Fruit fly (Drosophila melanogaster) whole organism, embryonic: ENCODE measurements around the gene Hexo2.

ENCODE experiments used
- Atf6 ChIP-seq: fragments of 200-800 bp; sonication (Bioruptor generic); IDR thresholded peaks from 2 replicates; pipeline ENCODE4 v1.3.6; 2022; ENCODE audit warnings: missing biosample characterization, missing genetic modification characterization
- B-H1 ChIP-seq: fragments of 200-800 bp; sonication (Bioruptor generic); IDR thresholded peaks from 3 replicates; pipeline ENCODE4 v1.3.6; 2022; ENCODE audit warnings: missing biosample characterization, missing genetic modification characterization
- CG10366 ChIP-seq: fragments of 200-800 bp; sonication (Bioruptor generic); IDR thresholded peaks from 2 replicates; pipeline ENCODE4 v1.3.6; 2022; ENCODE audit warnings: missing biosample characterization, missing genetic modification characterization
- CG10654 ChIP-seq: fragments of 200-800 bp; sonication (Bioruptor generic); optimal IDR thresholded peaks from 2 replicates; lab custom pipeline; 2016; ENCODE audit warnings: missing biosample characterization, missing genetic modification characterization
- CG11696 ChIP-seq: fragments of 200-800 bp; sonication (Bioruptor generic); IDR thresholded peaks from 2 replicates; pipeline ENCODE4 v1.3.6; 2022; ENCODE audit warnings: missing biosample characterization, missing genetic modification characterization
- CG11723 ChIP-seq: fragments of 200-800 bp; sonication (Bioruptor generic); optimal IDR thresholded peaks from 2 replicates; lab custom pipeline; 2017; ENCODE audit warnings: missing biosample characterization, mild to moderate bottlenecking, missing genetic modification characterization
- CG12071 ChIP-seq: fragments of 200-800 bp; sonication (Bioruptor generic); optimal IDR thresholded peaks from 3 replicates; lab custom pipeline; 2018; ENCODE audit warnings: missing biosample characterization, mild to moderate bottlenecking, missing genetic modification characterization
- CG12104 ChIP-seq: fragments of 200-800 bp; sonication (Bioruptor generic); optimal IDR thresholded peaks from 3 replicates; lab custom pipeline; 2016; ENCODE audit warnings: missing biosample characterization, missing genetic modification characterization
- CG12299 ChIP-seq: fragments of 200-800 bp; sonication (Bioruptor generic); optimal IDR thresholded peaks from 2 replicates; lab custom pipeline; 2018; ENCODE audit warnings: missing biosample characterization, mild to moderate bottlenecking, missing genetic modification characterization
- CG12391 ChIP-seq: fragments of 200-800 bp; sonication (Bioruptor generic); optimal IDR thresholded peaks from 3 replicates; lab custom pipeline; 2018; ENCODE audit warnings: missing biosample characterization, mild to moderate bottlenecking, missing genetic modification characterization, moderate library complexity
- CG12769 ChIP-seq: fragments of 200-800 bp; sonication (Bioruptor generic); optimal IDR thresholded peaks from 2 replicates; lab custom pipeline; 2019; ENCODE audit warnings: missing biosample characterization, mild to moderate bottlenecking, missing genetic modification characterization, moderate library complexity
- CG13296 ChIP-seq: fragments of 200-800 bp; sonication (Bioruptor generic); optimal IDR thresholded peaks from 3 replicates; lab custom pipeline; 2018; ENCODE audit warnings: missing biosample characterization, mild to moderate bottlenecking, missing genetic modification characterization
- CG16863 ChIP-seq: fragments of 200-800 bp; sonication (Bioruptor generic); optimal IDR thresholded peaks from 3 replicates; lab custom pipeline; 2016; ENCODE audit warnings: missing biosample characterization, missing genetic modification characterization
- CG17328 ChIP-seq: fragments of 200-800 bp; sonication (Bioruptor generic); IDR thresholded peaks from 2 replicates; pipeline ENCODE4 v1.3.6; 2022; ENCODE audit warnings: missing biosample characterization, missing genetic modification characterization
- CG17829 ChIP-seq: fragments of 200-800 bp; optimal IDR thresholded peaks from 2 replicates; lab custom pipeline; 2019; ENCODE audit warnings: missing biosample characterization, mild to moderate bottlenecking, missing genetic modification characterization, moderate library complexity
- CG2875 ChIP-seq: fragments of 200-800 bp; sonication (Bioruptor generic); optimal IDR thresholded peaks from 2 replicates; lab custom pipeline; 2017; ENCODE audit warnings: missing biosample characterization, mild to moderate bottlenecking, missing genetic modification characterization, missing genetic modification reagents
- CG31441 ChIP-seq: fragments of 200-800 bp; sonication (Bioruptor generic); IDR thresholded peaks from 2 replicates; pipeline ENCODE4 v1.3.6; 2022; ENCODE audit warnings: missing biosample characterization, missing genetic modification characterization
- CG3838 ChIP-seq: fragments of 200-800 bp; sonication (Bioruptor generic); optimal IDR thresholded peaks from 3 replicates; lab custom pipeline; 2016; ENCODE audit warnings: missing biosample characterization, missing genetic modification characterization
- D ChIP-seq, 2 experiments: fragments of 200-800 bp in 1 of 2; fragments of >200 bp in 1 of 2; sonication (Bioruptor generic) in 1 of 2; optimal IDR thresholded peaks; 2 replicates in 1 of 2; 3 replicates in 1 of 2; lab custom pipeline; 2017; ENCODE audit warnings: mild to moderate bottlenecking in 1 of 2, missing biosample characterization in 1 of 2, missing genetic modification characterization in 1 of 2, missing genetic modification reagents in 1 of 2
- Gug ChIP-seq: fragments of 200-800 bp; sonication (Bioruptor generic); IDR thresholded peaks from 4 replicates; pipeline ENCODE4 v1.3.6; 2022; ENCODE audit warnings: missing biosample characterization, missing genetic modification characterization
- HLH4C ChIP-seq: fragments of 200-800 bp; sonication (Bioruptor generic); IDR thresholded peaks from 3 replicates; pipeline ENCODE4 v1.3.6; 2022; ENCODE audit warnings: missing biosample characterization, missing genetic modification characterization; ENCODE audit not compliant: partially characterized antibody
- HLH54F ChIP-seq: fragments of 200-800 bp; sonication (Bioruptor generic); optimal IDR thresholded peaks from 3 replicates; lab custom pipeline; 2016; ENCODE audit warnings: missing biosample characterization, missing genetic modification characterization
- HLHmδ ChIP-seq: fragments of 200-800 bp; sonication (Bioruptor generic); optimal IDR thresholded peaks from 2 replicates; lab custom pipeline; 2018; ENCODE audit warnings: missing biosample characterization, mild to moderate bottlenecking, missing genetic modification characterization, moderate library complexity
- Hey ChIP-seq: fragments of 200-800 bp; sonication (Bioruptor generic); optimal IDR thresholded peaks from 3 replicates; lab custom pipeline; 2018; ENCODE audit warnings: missing biosample characterization, mild to moderate bottlenecking, missing genetic modification characterization
- Hr39 ChIP-seq: fragments of >200 bp; optimal IDR thresholded peaks from 2 replicates; lab custom pipeline; 2017
- Hsf ChIP-seq: fragments of 200-800 bp; sonication (Bioruptor generic); optimal IDR thresholded peaks from 3 replicates; lab custom pipeline; 2016; ENCODE audit warnings: missing biosample characterization, missing genetic modification characterization
- Lhr ChIP-seq: fragments of 200-800 bp; sonication (Bioruptor generic); optimal IDR thresholded peaks from 3 replicates; lab custom pipeline; 2017; ENCODE audit warnings: mild to moderate bottlenecking, missing biosample characterization, missing genetic modification reagents, missing genetic modification characterization
- MESR4 ChIP-seq: fragments of 200-800 bp; sonication (Bioruptor generic); optimal IDR thresholded peaks from 2 replicates; lab custom pipeline; 2018; ENCODE audit warnings: missing biosample characterization, mild to moderate bottlenecking, missing genetic modification characterization, moderate library complexity
- Mrtf ChIP-seq: fragments of 200-800 bp; sonication (Bioruptor generic); IDR thresholded peaks from 3 replicates; pipeline ENCODE4 v1.3.6; 2022; ENCODE audit warnings: missing biosample characterization, missing genetic modification characterization
- NK7.1 ChIP-seq: fragments of 200-800 bp; sonication (Bioruptor generic); optimal IDR thresholded peaks from 3 replicates; lab custom pipeline; 2016; ENCODE audit warnings: missing biosample characterization, missing genetic modification characterization
- Nf-YB ChIP-seq: fragments of 200-800 bp; sonication (Bioruptor generic); optimal IDR thresholded peaks from 3 replicates; lab custom pipeline; 2019; ENCODE audit warnings: missing biosample characterization, mild to moderate bottlenecking, missing genetic modification characterization, moderate library complexity
- Tbp ChIP-seq: fragments of >200 bp; optimal IDR thresholded peaks from 2 replicates; lab custom pipeline; 2018; ENCODE audit warnings: missing biosample characterization, missing genetic modification characterization
- Trl ChIP-seq, 3 experiments: fragments of >200 bp in 2 of 3; fragments of 200-800 bp in 1 of 3; sonication (Bioruptor generic) in 1 of 3; optimal IDR thresholded peaks; 2 replicates in 1 of 3; 3 replicates in 2 of 3; lab custom pipeline; 2016 to 2017; ENCODE audit warnings: missing biosample characterization in 1 of 3, missing genetic modification characterization in 1 of 3
- Usf ChIP-seq: fragments of 200-800 bp; sonication (Bioruptor generic); optimal IDR thresholded peaks from 2 replicates; lab custom pipeline; 2017; ENCODE audit warnings: missing genotype, missing biosample characterization, missing genetic modification characterization
- ab ChIP-seq: fragments of 200-800 bp; sonication (Bioruptor generic); optimal IDR thresholded peaks from 2 replicates; lab custom pipeline; 2016; ENCODE audit warnings: missing biosample characterization, missing genetic modification characterization
- abd-A ChIP-seq: fragments of 200-800 bp; sonication (Bioruptor generic); optimal IDR thresholded peaks from 3 replicates; lab custom pipeline; 2019; ENCODE audit warnings: missing biosample characterization, mild to moderate bottlenecking, missing genetic modification characterization, moderate library complexity
- cas ChIP-seq: fragments of 200-800 bp; sonication (Bioruptor generic); IDR thresholded peaks from 2 replicates; pipeline ENCODE4 v1.3.6; 2022; ENCODE audit warnings: missing biosample characterization, missing genetic modification characterization
- cato ChIP-seq: fragments of 200-800 bp; sonication (Bioruptor generic); optimal IDR thresholded peaks from 2 replicates; lab custom pipeline; 2016; ENCODE audit warnings: missing biosample characterization, missing genetic modification characterization, borderline replicate concordance
- chinmo ChIP-seq: fragments of 200-800 bp; sonication (Bioruptor generic); IDR thresholded peaks from 4 replicates; pipeline ENCODE4 v1.3.6; 2022; ENCODE audit warnings: missing biosample characterization, missing genetic modification characterization; ENCODE audit not compliant: partially characterized antibody
- emc ChIP-seq: fragments of 200-800 bp; sonication (Bioruptor generic); optimal IDR thresholded peaks from 2 replicates; lab custom pipeline; 2016; ENCODE audit warnings: missing biosample characterization, missing genetic modification characterization
- gem ChIP-seq: fragments of 200-800 bp; sonication (Bioruptor generic); optimal IDR thresholded peaks from 2 replicates; lab custom pipeline; 2019; ENCODE audit warnings: missing biosample characterization, mild to moderate bottlenecking, missing genetic modification characterization, moderate library complexity
- grn ChIP-seq: fragments of 200-800 bp; sonication (Bioruptor generic); optimal IDR thresholded peaks from 3 replicates; lab custom pipeline; 2017; ENCODE audit warnings: missing biosample characterization, missing genetic modification characterization
- pros ChIP-seq: fragments of 200-800 bp; sonication (Bioruptor generic); optimal IDR thresholded peaks from 3 replicates; lab custom pipeline; 2019; ENCODE audit warnings: missing biosample characterization, mild to moderate bottlenecking, missing genetic modification characterization, moderate library complexity
- psq ChIP-seq: fragments of 200-800 bp; sonication (Bioruptor generic); optimal IDR thresholded peaks from 2 replicates; lab custom pipeline; 2017; ENCODE audit warnings: missing biosample characterization, missing genetic modification characterization
- schlank ChIP-seq: fragments of 200-800 bp; sonication (Bioruptor generic); optimal IDR thresholded peaks from 2 replicates; lab custom pipeline; 2018; ENCODE audit warnings: missing biosample characterization, mild to moderate bottlenecking, missing genetic modification characterization
- slp2 ChIP-seq: fragments of 200-800 bp; sonication (Bioruptor generic); optimal IDR thresholded peaks from 2 replicates; lab custom pipeline; 2016; ENCODE audit warnings: missing biosample characterization, missing genetic modification characterization
- sr ChIP-seq: fragments of 200-800 bp; sonication (Bioruptor generic); IDR thresholded peaks from 3 replicates; pipeline ENCODE4 v1.3.6; 2022; ENCODE audit warnings: missing biosample characterization, missing genetic modification characterization
- tgo ChIP-seq: fragments of 200-800 bp; sonication (Bioruptor generic); IDR thresholded peaks from 3 replicates; pipeline ENCODE4 v1.3.6; 2022; ENCODE audit warnings: missing biosample characterization, missing genetic modification characterization
- usp ChIP-seq: fragments of >200 bp; optimal IDR thresholded peaks from 2 replicates; lab custom pipeline; 2017; ENCODE audit warnings: missing biosample characterization, missing genetic modification characterization
- zfh2 ChIP-seq: fragments of 200-800 bp; sonication (Bioruptor generic); optimal IDR thresholded peaks from 2 replicates; lab custom pipeline; 2016; ENCODE audit warnings: missing biosample characterization, missing genetic modification characterization

The Hexo2 gene

dm6 chrX:8676631-8677224 lies 32.7 kb upstream of the Hexo2 start, which contains the start of gene Rubicon (continued):
- TF ChIP-seq CG11723 (GFP tag; lab: Kevin White, UChicago) (no peak), Tbp (GFP tag; lab: Kevin White, UChicago) (no peak), gem (tag; lab: Kevin White, UChicago) (peak; percentile 15), slp2 (GFP tag; lab: Kevin White, UChicago) (no peak), CG13296 (no peak), CG11696 (GFP tag; lab: Robert Waterston, UW) (no peak), MESR4 (peak; percentile 90), D (optimal IDR thresholded peaks at IDR 0.05; lab: Kevin White, UChicago) (no peak), D (GFP tag; optimal IDR thresholded peaks at IDR 0.05; lab: Kevin White, UChicago) (no peak), CG17829 (tag; lab: Kevin White, UChicago) (peak; percentile 65), CG3838 (no peak), Gug (GFP tag; lab: Robert Waterston, UW) (no peak), grn (GFP tag; lab: Kevin White, UChicago) (no peak), HLH54F (GFP tag; lab: Kevin White, UChicago) (no peak), pros (GFP tag; lab: Kevin White, UChicago) (no peak), Atf6 (GFP tag; lab: Robert Waterston, UW) (no peak), NK7.1 (GFP tag; lab: Kevin White, UChicago) (no peak), Lhr (GFP tag; lab: Kevin White, UChicago) (peak; percentile 89), CG31441 (no peak), ab (GFP tag; lab: Kevin White, UChicago) (no peak), emc (GFP tag; lab: Kevin White, UChicago) (no peak), cas (GFP tag; lab: Robert Waterston, UW) (peak; percentile 22; the same call in 1 of the 2 replicates), Hey (tag; lab: Kevin White, UChicago) (no peak), Hsf (GFP tag; lab: Kevin White, UChicago) (no peak), CG2875 (GFP tag; lab: Kevin White, UChicago) (peak; percentile 29), CG12391 (tag; lab: Kevin White, UChicago) (peak; percentile 51), Usf (GFP tag; lab: Kevin White, UChicago) (no peak), psq (GFP tag; lab: Kevin White, UChicago) (no peak), sr (peak; percentile 70; the same call in 2 of the 3 replicates), HLH4C (GFP tag; lab: Robert Waterston, UW) (peak; percentile 91), Hr39 (lab: Kevin White, UChicago) (no peak), CG12071 (peak; percentile 3), CG10654 (GFP tag; lab: Kevin White, UChicago) (no peak), zfh2 (peak; percentile 4), CG12299 (peak; percentile 13), chinmo (GFP tag; lab: Robert Waterston, UW) (peak; percentile 85; the same call in 2 of the 4 replicates), CG17328 (GFP tag; lab: Robert Waterston, UW) (no peak), CG10366 (GFP tag; lab: Robert Waterston, UW) (no peak), CG12769 (tag; lab: Kevin White, UChicago) (peak; percentile 55), CG12104 (no peak), cato (GFP tag; lab: Kevin White, UChicago) (no peak), abd-A (tag; lab: Kevin White, UChicago) (peak; percentile 86), B-H1 (GFP tag; lab: Robert Waterston, UW) (no peak; the same call in 2 of the 3 replicates), usp (GFP tag; lab: Kevin White, UChicago) (no peak), Mrtf (no peak), CG16863 (GFP tag; lab: Kevin White, UChicago) (peak; percentile 10), HLHmδ (GFP tag; lab: Kevin White, UChicago) (peak; percentile 76), Nf-YB (GFP tag; lab: Kevin White, UChicago) (peak; percentile 96), tgo (GFP tag; lab: Robert Waterston, UW) (no peak), Trl (optimal IDR thresholded peaks at IDR 0.05; lab: Kevin White, UChicago) (no peak), Trl (GFP tag; optimal IDR thresholded peaks at IDR 0.05; lab: Kevin White, UChicago) (peak; percentile 36), schlank (no peak)
